Worm (Caenorhabditis elegans): ENCODE data around the gene T17H7.7.

DNA sequence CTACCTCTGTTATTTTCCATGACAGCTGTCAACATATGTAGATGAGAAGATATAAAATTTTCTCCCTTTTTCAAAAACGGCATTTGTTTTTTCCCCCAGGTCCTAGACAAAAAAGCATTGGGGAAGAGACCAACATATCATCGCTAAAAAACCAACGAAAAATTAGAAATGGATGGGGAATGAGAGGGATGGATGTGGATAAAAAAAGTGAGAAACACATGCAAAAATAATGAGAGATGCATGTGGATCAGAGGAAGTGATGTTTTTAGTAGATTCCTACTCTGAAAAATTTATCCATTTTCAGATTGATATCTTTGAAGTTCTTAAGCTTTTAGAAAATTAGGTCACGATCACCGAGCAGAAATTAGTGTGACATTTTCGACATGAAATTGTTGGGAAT is 4.6 kb upstream of the T17H7.7 start:
- TF ChIP-seq egl-27 (tag; optimal IDR thresholded peaks at IDR 0.05) (no peak), pha-4 (tag; optimal IDR thresholded peaks at IDR 0.05) (no peak), lin-39 (tag; optimal IDR thresholded peaks at IDR 0.05) (no peak), nhr-23 (tag; optimal IDR thresholded peaks at IDR 0.05) (no peak), ztf-4 (tag; optimal IDR thresholded peaks at IDR 0.05) (no peak)
